Fruit fly (Drosophila melanogaster) S2 (cell line): ENCODE measurements around the gene Ts.

Source experiments
- CG8478 ChIP-seq: fragments of >200 bp; optimal IDR thresholded peaks from 2 replicates; lab custom pipeline; 2018
- CTCF ChIP-seq, 2 experiments: fragments of >200 bp; optimal IDR thresholded peaks; 2 replicates each; lab custom pipeline; 2018

Ts gene

DNA sequence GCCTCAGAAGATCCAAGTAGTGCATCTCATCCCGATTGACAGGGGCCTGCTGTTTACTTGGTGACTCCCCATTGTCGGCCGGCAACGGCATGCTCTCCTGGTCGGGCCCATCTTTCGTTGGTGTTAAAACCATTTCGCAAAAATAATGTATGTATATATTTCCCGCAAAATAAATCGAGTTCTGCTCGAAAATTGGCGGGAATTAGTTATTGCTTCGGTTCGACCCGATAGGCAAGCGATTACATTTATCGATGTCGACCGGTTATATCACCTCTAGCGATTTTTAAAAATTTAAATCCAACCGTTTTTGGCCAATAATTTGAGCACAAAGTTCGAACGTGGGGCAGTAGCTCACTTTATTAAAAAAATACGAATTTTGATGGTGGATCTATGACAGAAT is at the start of gene Ts:
Ts (minus strand) TSS at position 201 of the 400 bp plus-strand sequence.
- TF ChIP-seq CTCF (optimal IDR thresholded peaks at IDR 0.05; lab: Kevin White, UChicago) (no peak), CG8478 (lab: Kevin White, UChicago) (no peak)

- TF ChIP-seq CTCF (optimal IDR thresholded peaks at IDR 0.05; lab: Kevin White, UChicago) (no peak), CG8478 (lab: Kevin White, UChicago) (no peak)
Observed at dm6 chr2L:3018212-3018611, 48.8 kb upstream of the Ts start, which contains the start of the genes CG17224 and CG17264. Gene CG17224 (minus strand): TSS chr2L:3018308. Gene CG17264 (plus strand): TSS chr2L:3018508.

DNA sequence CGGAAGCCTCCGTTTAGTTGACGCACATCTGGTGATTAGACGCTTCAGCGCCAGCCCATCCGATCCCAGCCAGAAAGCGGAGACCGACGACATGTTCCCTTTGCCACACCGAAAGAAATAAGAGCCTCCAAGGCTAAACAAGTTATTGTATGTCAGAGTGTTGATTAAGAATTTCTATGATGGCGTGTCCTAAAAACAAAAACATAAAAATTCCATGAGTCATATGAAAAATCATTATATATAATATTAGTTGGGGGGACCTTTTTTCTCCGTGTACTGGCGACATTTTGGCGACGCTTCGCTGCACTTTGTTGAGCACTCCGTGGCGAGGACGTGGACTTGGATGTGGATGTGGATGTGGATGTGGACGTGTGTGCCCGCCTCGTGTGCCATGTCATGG is 43.3 kb upstream of the Ts start:
- TF ChIP-seq CG8478 (lab: Kevin White, UChicago) (no peak), CTCF (optimal IDR thresholded peaks at IDR 0.05; lab: Kevin White, UChicago) (no peak)

DNA sequence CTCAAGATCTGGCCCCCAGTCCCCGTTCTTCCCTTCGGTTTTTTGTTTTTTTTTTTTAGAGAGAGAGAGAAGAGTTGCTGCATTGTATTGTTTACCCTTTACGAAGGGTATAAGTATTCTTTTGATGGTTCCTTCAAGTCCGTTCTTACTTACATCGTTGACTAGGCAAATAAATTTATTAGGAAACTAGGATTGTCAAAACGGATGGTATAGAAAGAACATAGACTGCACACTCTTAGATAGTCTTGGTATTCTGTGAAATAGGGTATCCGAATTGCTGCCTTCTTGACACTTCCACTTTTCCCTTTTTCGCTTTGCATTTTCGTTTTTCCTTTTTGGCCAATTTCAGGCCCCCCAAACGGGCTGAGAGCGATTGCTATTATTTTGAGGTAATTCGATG is 42.0 kb upstream of the Ts start:
- TF ChIP-seq CG8478 (lab: Kevin White, UChicago) = no peak
- TF ChIP-seq CTCF (optimal IDR thresholded peaks at IDR 0.05; lab: Kevin White, UChicago) = no peak

DNA sequence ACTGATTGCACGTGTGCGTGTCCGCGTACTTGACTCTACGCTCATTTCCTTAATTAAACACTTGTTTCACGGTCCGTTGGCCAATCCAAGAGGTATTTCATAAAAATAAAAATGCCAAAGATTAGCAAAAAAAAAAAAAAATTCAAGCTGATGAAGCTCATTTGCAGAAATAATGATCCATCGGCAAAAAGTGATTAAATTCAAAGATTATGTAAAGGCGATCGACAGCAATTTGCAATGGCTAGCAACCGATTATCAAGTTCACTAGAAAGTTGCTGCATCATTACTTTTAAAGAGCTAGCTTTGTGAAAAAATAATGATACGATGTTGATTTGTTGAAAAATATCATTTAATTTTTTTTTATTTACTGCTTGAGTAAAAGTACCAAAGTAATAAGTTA is 40.0 kb upstream of the Ts start:
- TF ChIP-seq CG8478 (lab: Kevin White, UChicago) = no peak
- no peak for TF ChIP-seq CTCF (optimal IDR thresholded peaks at IDR 0.05; lab: Kevin White, UChicago)

- TF ChIP-seq CTCF (optimal IDR thresholded peaks at IDR 0.05; lab: Kevin White, UChicago) (no peak), CG8478 (lab: Kevin White, UChicago) (no peak)
Observed at dm6 chr2L:3006925-3007426, 37.5 kb upstream of the Ts start.

dm6 chr2L:3006194-3006593 is 36.8 kb upstream of the Ts start:
- no peak for TF ChIP-seq CTCF (optimal IDR thresholded peaks at IDR 0.05; lab: Kevin White, UChicago)

DNA sequence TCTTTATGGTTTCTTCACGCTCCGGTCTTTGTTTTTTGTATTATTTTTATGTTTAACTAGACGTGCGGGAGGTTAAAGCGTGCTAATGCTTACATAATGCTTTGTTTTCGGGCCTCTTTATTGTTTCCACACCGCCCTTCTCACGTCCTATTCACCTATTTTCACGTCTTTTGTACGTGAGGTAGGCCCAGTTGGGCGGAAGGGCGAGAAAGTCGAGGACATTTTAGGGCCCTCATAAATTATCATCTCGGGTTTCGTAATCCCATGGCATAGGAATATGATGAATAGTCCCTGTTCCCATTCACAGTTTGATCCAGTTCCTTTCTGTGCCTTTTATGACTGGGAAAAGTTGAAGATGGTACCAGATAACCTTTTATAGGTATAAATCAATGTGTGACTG is 36.0 kb upstream of the Ts start:
- TF ChIP-seq CG8478 (lab: Kevin White, UChicago) = no peak
- no peak for TF ChIP-seq CTCF (optimal IDR thresholded peaks at IDR 0.05; lab: Kevin White, UChicago)

DNA sequence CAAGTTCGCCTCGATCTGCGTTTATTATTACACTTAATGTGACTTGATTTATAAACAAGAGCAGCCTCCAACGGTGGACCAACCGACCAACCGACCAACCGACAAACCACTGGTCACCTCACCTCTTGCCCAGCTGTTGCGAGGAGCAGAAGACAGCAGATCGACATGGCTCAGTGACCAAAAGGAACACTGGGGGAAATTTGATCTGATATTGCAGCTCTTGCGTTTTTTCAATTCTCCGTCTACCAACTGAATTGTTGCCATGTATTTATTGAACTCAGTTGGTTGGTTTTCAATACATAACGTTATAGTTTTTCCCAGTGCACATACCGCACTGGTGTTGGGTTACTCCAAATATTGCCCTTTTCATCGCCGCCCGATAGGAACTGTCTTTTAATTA is 35.2 kb upstream of the Ts start:
- no peak for TF ChIP-seq CG8478 (lab: Kevin White, UChicago)
- TF ChIP-seq CTCF (optimal IDR thresholded peaks at IDR 0.05; lab: Kevin White, UChicago) = no peak

dm6 chr2L:3003399-3003798 is 34.0 kb upstream of the Ts start:
- no peak for TF ChIP-seq CTCF (optimal IDR thresholded peaks at IDR 0.05; lab: Kevin White, UChicago)
- TF ChIP-seq CG8478 (lab: Kevin White, UChicago) = no peak

DNA sequence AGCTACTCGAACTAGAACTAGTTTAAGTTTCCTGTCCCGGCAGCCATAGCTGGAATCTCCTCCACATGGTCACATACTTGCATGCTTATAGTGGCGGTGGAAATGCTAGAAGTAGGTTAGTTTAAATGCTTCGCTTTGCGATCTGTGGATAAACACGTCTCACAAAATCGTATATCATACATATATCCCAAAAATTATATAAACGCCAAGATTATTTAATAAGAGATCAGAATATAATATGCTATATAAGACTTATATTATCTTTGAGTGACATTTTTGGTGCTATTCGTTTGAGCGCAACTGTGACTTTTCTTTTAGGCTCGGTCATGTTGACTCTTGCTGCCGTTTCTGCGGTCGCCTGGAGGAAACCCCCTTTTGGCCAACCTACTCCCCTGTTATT is 32.5 kb upstream of the Ts start:
- TF ChIP-seq CG8478 (lab: Kevin White, UChicago) (no peak), CTCF (optimal IDR thresholded peaks at IDR 0.05; lab: Kevin White, UChicago) (no peak)

dm6 chr2L:3000517-3000934 is 31.1 kb upstream of the Ts start:
- TF ChIP-seq CG8478 (lab: Kevin White, UChicago) (no peak), CTCF (optimal IDR thresholded peaks at IDR 0.05; lab: Kevin White, UChicago) (no peak)

- TF ChIP-seq CTCF (optimal IDR thresholded peaks at IDR 0.05; lab: Kevin White, UChicago) (no peak), CG8478 (lab: Kevin White, UChicago) (no peak)
Observed at dm6 chr2L:2999609-3000008, 30.2 kb upstream of the Ts start.

DNA sequence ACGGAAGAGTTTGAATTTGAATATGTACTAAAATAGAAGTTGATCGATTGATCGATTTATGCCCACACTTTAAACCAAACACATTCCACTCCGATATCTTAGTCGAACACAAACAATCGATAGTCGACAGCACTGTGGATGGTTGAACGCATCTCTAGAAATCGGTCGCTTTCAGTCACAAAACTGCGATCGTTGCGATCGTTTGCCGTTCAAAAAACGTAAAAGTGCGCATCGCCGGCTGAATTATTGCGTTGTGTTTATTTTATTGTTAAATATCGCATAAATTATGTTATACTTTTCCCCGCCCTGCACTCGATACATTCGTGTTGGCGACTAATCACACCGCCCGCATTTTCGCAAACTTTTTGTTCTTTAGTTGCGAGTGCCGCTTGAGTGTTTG is 29.7 kb upstream of the Ts start, which contains the start of gene Ccdc85:
Ccdc85 (plus strand) TSS at position 174 of the 400 bp plus-strand sequence.
- TF ChIP-seq CG8478 (lab: Kevin White, UChicago) (no peak), CTCF (optimal IDR thresholded peaks at IDR 0.05; lab: Kevin White, UChicago) (peak; percentile 23 to 51)

dm6 chr2L:2993702-2994101 is 24.3 kb upstream of the Ts start:
- no peak for TF ChIP-seq CG8478 (lab: Kevin White, UChicago)
- no peak for TF ChIP-seq CTCF (optimal IDR thresholded peaks at IDR 0.05; lab: Kevin White, UChicago)

DNA sequence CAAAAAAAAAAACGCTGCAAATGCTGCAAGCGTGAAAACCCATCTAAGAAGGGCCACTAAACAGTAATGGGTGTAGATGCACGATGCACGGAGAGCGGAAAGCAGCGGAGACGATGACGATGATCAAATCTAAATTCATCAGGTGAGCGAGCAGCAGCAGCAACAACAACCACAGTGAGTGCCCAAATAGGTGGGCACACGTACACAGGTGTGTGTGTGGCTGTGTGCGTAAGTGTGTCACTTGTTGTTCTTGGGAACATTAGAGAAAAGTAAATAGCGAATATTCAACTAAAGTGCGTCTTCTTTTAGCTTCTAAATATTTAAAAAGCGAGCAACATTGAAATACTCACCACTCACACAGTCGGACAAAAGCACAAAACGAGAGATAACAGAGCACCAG is 23.8 kb upstream of the Ts start:
- TF ChIP-seq CG8478 (lab: Kevin White, UChicago) (no peak), CTCF (optimal IDR thresholded peaks at IDR 0.05; lab: Kevin White, UChicago) (no peak)
